Worm (Caenorhabditis elegans): Measurements from ENCODE around the gene sdz-36.

ce11 chrIV:9643188-9643587 is 47.6 kb upstream of the sdz-36 start, which contains the start of gene degl-2:
- TF ChIP-seq bed-3 (GFP tag; optimal IDR thresholded peaks at IDR 0.05) (no peak), snpc-4 (tag; optimal IDR thresholded peaks at IDR 0.05) (no peak), nhr-237 (tag; optimal IDR thresholded peaks at IDR 0.05) (no peak), unc-39 (tag; optimal IDR thresholded peaks at IDR 0.05) (no peak), cnd-1 (tag; optimal IDR thresholded peaks at IDR 0.05) (no peak), lin-13 (tag; optimal IDR thresholded peaks at IDR 0.05) (no peak), ztf-11 (tag; optimal IDR thresholded peaks at IDR 0.05) (no peak), elt-1 (tag; optimal IDR thresholded peaks at IDR 0.05; ENCODE audit: borderline replicate concordance, insufficient read depth) (no peak), mep-1 (tag; optimal IDR thresholded peaks at IDR 0.05) (no peak)

All from whole organism, mixed stage, embryonic.